Worm (Caenorhabditis elegans) whole organism, early embryonic: ENCODE results near the gene F20B6.6.
"Not testable (repeated sequence)": the region's sequence is repeated elsewhere in the genome, so short reads cannot be mapped to it uniquely, and the experiment has no call there.

Experiments used
- B0310.2 ChIP-seq: sonication (generic microtip); optimal IDR thresholded peaks from 2 replicates; lab custom pipeline; 2016; ENCODE audit warnings: mild to moderate bottlenecking, missing genetic modification characterization, missing compliant biosample characterization
- F13C5.2 ChIP-seq: sonication (generic microtip); optimal IDR thresholded peaks from 2 replicates; lab custom pipeline; 2017; ENCODE audit warnings: mild to moderate bottlenecking, missing genetic modification characterization, inconsistent platforms, missing compliant biosample characterization
- aly-1 ChIP-seq: sonication (generic microtip); optimal IDR thresholded peaks from 2 replicates; lab custom pipeline; 2016; ENCODE audit warnings: missing genetic modification characterization, missing compliant biosample characterization
- ama-1 ChIP-seq: fragments of 150-350 bp; optimal IDR thresholded peaks from 2 replicates; lab custom pipeline; 2014
- ceh-13 ChIP-seq: fragments of 200-800 bp; sonication (Bioruptor generic); optimal IDR thresholded peaks from 2 replicates; lab custom pipeline; 2018; ENCODE audit warnings: mild to moderate bottlenecking, missing genetic modification characterization, missing compliant biosample characterization
- ceh-36 ChIP-seq: sonication (generic microtip); optimal IDR thresholded peaks from 2 replicates; lab custom pipeline; 2016; ENCODE audit warnings: missing genetic modification characterization, inconsistent platforms, missing compliant biosample characterization
- ets-7 ChIP-seq: sonication (generic microtip); optimal IDR thresholded peaks from 2 replicates; lab custom pipeline; 2016; ENCODE audit warnings: missing genotype, missing genetic modification characterization, missing compliant biosample characterization
- flt-1 ChIP-seq: fragments of 200-800 bp; sonication (Bioruptor generic); IDR thresholded peaks from 2 replicates; pipeline ENCODE4 v1.3.6; 2022; ENCODE audit warnings: missing genetic modification characterization, missing compliant biosample characterization
- hmbx-1 ChIP-seq: sonication (generic microtip); optimal IDR thresholded peaks from 2 replicates; lab custom pipeline; 2016; ENCODE audit warnings: mild to moderate bottlenecking, missing genetic modification characterization, missing compliant biosample characterization
- hmg-4 ChIP-seq: fragments of 200-800 bp; sonication (Bioruptor generic); optimal IDR thresholded peaks from 2 replicates; lab custom pipeline; 2018; ENCODE audit warnings: mild to moderate bottlenecking, missing genetic modification characterization, missing compliant biosample characterization
- hnd-1 ChIP-seq: sonication (generic microtip); optimal IDR thresholded peaks from 2 replicates; lab custom pipeline; 2016; ENCODE audit warnings: missing genetic modification characterization, missing compliant biosample characterization
- pes-1 ChIP-seq: fragments of 200-800 bp; sonication (Bioruptor generic); IDR thresholded peaks from 2 replicates; pipeline ENCODE4 v1.3.6; 2022; ENCODE audit warnings: missing genetic modification reagents, missing genetic modification characterization, missing compliant biosample characterization
- scrt-1 ChIP-seq: fragments of 200-800 bp; sonication (Bioruptor generic); IDR thresholded peaks from 2 replicates; pipeline ENCODE4 v1.3.6; 2022; ENCODE audit warnings: missing genetic modification characterization, missing compliant biosample characterization
- sea-1 ChIP-seq: fragments of 200-800 bp; sonication (Bioruptor generic); conservative IDR thresholded peaks from 2 replicates; pipeline ENCODE4 v1.3.6; 2022; ENCODE audit warnings: missing genetic modification characterization, missing compliant biosample characterization
- tbx-11 ChIP-seq: fragments of 200-800 bp; sonication (Bioruptor generic); IDR thresholded peaks from 2 replicates; pipeline ENCODE4 v1.3.6; 2022; ENCODE audit warnings: missing genetic modification characterization, missing compliant biosample characterization
- tbx-37 ChIP-seq: fragments of 200-800 bp; sonication (Bioruptor generic); conservative IDR thresholded peaks from 2 replicates; pipeline ENCODE4 v1.3.6; 2022; ENCODE audit warnings: missing genetic modification reagents, missing genetic modification characterization, missing compliant biosample characterization
- tra-4 ChIP-seq: sonication (generic microtip); optimal IDR thresholded peaks from 2 replicates; lab custom pipeline; 2017; ENCODE audit warnings: missing genetic modification characterization, missing compliant biosample characterization

F20B6.6 gene

DNA sequence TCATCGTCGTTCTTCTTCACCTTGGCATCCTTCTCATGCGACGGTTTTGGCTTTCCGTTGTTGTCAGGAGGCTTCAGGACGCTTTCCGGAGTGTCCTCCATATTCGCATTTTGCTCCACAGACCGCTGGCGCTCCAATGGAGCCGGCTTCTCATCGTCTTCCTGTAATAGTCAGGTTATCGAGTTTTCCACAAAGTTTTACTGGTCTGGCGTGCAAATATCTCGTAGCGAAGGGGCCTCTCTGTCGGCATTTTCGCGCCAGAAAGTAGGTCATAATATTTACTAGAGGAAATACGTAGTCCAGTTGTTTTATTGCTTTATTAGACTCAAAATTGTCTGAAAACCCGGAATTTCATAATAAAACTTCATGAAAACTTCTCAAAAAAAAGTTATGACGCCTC, at the start of gene F20B6.6:
Gene F20B6.6 (minus strand): TSS at position 101 of the 400 bp plus-strand sequence.
- TF ChIP-seq F13C5.2 (tag; lab: Kevin White, UChicago); ceh-13 (GFP tag; lab: Kevin White, UChicago); flt-1 (GFP tag; lab: Robert Waterston, UW): not testable (repeated sequence)

DNA sequence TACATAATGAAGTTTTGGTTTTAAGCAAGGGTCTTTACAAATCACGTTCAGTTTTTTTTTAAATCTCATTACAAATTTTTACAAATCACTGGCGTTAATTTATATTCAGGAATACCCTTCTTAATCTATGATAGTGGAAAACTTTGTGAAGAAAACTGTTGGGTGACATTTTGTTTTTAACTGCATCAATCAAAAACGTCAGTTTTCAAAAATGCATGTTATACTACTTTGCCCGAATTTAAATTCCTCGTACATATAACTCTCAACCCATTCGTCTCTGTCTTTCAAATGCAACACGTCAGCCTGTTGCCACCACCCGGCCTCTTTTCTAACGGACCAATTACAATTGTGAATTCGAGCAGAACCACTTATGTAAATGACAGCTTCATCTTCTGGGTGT, 46.9 kb upstream of the F20B6.6 start, which contains the start of gene hlh-13:
Gene hlh-13 (plus strand): TSS at position 301 of the 400 bp plus-strand sequence.
- no peak for TF ChIP-seq ama-1
- TF ChIP-seq pes-1 (GFP tag; lab: Robert Waterston, UW) = no peak
- TF ChIP-seq hmg-4 (GFP tag; lab: Kevin White, UChicago) = no peak
- TF ChIP-seq sea-1 (GFP tag; lab: Robert Waterston, UW) = no peak
- no peak for TF ChIP-seq tbx-11 (GFP tag; lab: Robert Waterston, UW)
- no peak for TF ChIP-seq flt-1 (GFP tag; lab: Robert Waterston, UW)
- no peak for TF ChIP-seq hmbx-1
- no peak for TF ChIP-seq scrt-1 (GFP tag; lab: Robert Waterston, UW)
- TF ChIP-seq hnd-1 (tag; lab: Kevin White, UChicago) = no peak
- no peak for TF ChIP-seq ets-7 (tag; lab: Kevin White, UChicago)
- TF ChIP-seq aly-1 (tag; lab: Kevin White, UChicago) = no peak
- no peak for TF ChIP-seq ceh-36 (tag; lab: Kevin White, UChicago)
- no peak for TF ChIP-seq ceh-13 (GFP tag; lab: Kevin White, UChicago)
- no peak for TF ChIP-seq B0310.2
- TF ChIP-seq tra-4 = no peak
- TF ChIP-seq tbx-37 (GFP tag; lab: Robert Waterston, UW) = no peak
- TF ChIP-seq F13C5.2 (tag; lab: Kevin White, UChicago) = no peak

DNA sequence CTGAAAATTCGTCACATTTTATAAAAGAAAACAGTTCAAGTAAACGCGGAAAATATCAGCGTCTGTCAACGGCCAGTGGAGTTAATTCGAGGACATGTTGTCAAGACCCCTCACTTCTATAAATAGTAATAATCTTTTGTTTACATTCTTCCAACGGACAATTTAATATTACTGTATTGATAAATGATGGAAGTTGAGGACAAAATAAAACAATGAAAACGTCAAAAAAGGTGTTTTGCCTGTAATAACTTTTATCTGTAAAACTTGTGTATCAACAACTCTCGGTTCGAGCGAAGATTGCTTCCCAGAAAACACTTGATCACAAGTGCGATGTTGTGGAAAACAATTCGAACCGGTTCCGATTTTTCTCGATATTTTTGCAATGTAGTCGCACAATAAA, 46.4 kb upstream of the F20B6.6 start:
- no peak for TF ChIP-seq F13C5.2 (tag; lab: Kevin White, UChicago)
- no peak for TF ChIP-seq scrt-1 (GFP tag; lab: Robert Waterston, UW)
- TF ChIP-seq flt-1 (GFP tag; lab: Robert Waterston, UW) = no peak
- TF ChIP-seq tbx-37 (GFP tag; lab: Robert Waterston, UW) = no peak
- TF ChIP-seq pes-1 (GFP tag; lab: Robert Waterston, UW) = no peak
- no peak for TF ChIP-seq hmbx-1
- TF ChIP-seq hnd-1 (tag; lab: Kevin White, UChicago) = no peak
- no peak for TF ChIP-seq ama-1
- TF ChIP-seq B0310.2 = no peak
- TF ChIP-seq aly-1 (tag; lab: Kevin White, UChicago) = no peak
- TF ChIP-seq ets-7 (tag; lab: Kevin White, UChicago) = no peak
- no peak for TF ChIP-seq ceh-13 (GFP tag; lab: Kevin White, UChicago)

DNA sequence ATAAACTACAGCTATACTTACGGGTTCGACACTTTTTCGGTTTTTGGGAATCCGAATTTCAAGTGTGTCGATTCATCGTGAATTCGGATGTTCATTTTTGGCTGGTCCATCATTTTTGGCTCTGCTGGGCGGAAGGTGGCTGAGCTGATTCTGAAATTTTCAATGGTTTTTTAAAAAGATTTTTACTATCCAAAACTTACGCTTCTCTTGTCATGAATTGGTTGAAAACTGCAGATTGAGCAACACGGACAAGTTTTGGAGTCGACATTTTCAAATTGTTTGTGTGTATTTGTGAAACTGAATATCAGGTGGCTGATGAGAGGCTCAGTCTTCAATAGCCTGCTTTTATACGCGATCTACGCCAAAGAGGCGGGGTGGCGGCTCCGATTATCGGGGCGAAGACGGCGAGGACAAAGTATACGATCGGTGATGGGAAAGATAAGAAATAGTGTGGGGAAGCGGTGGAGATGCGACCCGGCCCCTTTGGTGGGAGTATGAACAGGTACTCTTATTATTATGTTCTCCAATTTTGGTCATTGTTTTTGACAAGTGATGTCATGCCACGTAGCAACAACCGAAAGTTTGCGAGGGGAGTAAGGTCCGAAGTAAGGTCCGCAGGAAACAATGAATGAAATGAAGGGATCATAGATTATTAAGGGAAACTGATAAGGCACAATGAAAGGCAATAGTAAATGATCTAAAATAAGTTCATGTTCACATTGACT, 45.0 kb upstream of the F20B6.6 start, which contains the start of gene F48D6.4:
Gene F48D6.4 (minus strand): TSS at position 346 of the 725 bp plus-strand sequence.
- no peak for TF ChIP-seq hnd-1 (tag; lab: Kevin White, UChicago)
- no peak for TF ChIP-seq aly-1 (tag; lab: Kevin White, UChicago)
- no peak for TF ChIP-seq flt-1 (GFP tag; lab: Robert Waterston, UW)
- TF ChIP-seq scrt-1 (GFP tag; lab: Robert Waterston, UW) = no peak
- TF ChIP-seq F13C5.2 (tag; lab: Kevin White, UChicago) = no peak

DNA sequence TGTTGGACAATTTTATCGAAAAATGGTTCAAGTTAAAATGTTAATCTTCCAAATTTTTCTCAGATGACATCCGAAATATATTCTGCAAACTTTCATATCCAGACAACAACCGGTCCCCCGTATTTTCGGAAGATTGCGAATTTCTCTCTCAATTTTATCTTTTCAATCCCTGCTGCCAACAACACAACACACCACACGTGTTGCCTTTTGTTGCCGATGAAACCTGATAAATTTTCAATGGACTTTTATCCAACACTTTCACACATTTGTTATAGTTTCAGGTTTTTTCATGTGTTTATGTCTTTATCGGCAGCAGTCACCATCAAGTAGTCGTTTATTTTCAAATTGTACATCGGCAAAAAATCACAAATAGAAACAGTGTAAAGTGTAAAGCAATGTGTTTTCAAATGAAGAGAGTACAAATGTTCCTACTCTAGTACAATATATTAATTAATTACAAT, 44.3 kb upstream of the F20B6.6 start:
- TF ChIP-seq hmbx-1 (no peak), flt-1 (GFP tag; lab: Robert Waterston, UW) (no peak), ceh-36 (tag; lab: Kevin White, UChicago) (no peak), aly-1 (tag; lab: Kevin White, UChicago) (no peak), hnd-1 (tag; lab: Kevin White, UChicago) (no peak), sea-1 (GFP tag; lab: Robert Waterston, UW) (no peak)

DNA sequence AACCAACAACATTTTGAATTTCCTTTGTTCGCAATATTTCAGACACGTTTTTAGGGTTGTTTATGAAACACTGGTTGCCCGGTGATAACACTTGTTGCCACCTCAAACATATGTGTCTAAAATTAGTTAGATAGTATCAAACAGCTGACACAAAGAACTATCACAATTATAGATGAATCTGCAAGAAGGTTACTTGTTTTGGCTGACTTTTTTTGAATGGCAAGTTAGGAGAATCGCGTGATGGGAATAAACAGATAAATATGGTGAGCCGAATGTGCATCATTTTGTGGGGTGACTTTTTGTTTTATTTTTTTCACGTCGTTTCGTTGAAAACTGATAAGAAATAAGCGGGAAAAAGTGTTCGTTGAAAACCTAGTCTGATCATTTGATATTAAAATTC, 43.1 kb upstream of the F20B6.6 start:
- TF ChIP-seq flt-1 (GFP tag; lab: Robert Waterston, UW) (no peak), tra-4 (no peak), hnd-1 (tag; lab: Kevin White, UChicago) (no peak), aly-1 (tag; lab: Kevin White, UChicago) (no peak), pes-1 (GFP tag; lab: Robert Waterston, UW) (no peak), ama-1 (no peak), hmg-4 (GFP tag; lab: Kevin White, UChicago) (no peak), ceh-13 (GFP tag; lab: Kevin White, UChicago) (no peak), hmbx-1 (no peak), tbx-37 (GFP tag; lab: Robert Waterston, UW) (no peak), tbx-11 (GFP tag; lab: Robert Waterston, UW) (no peak), B0310.2 (no peak), ets-7 (tag; lab: Kevin White, UChicago) (no peak), sea-1 (GFP tag; lab: Robert Waterston, UW) (no peak), F13C5.2 (tag; lab: Kevin White, UChicago) (no peak), ceh-36 (tag; lab: Kevin White, UChicago) (no peak), scrt-1 (GFP tag; lab: Robert Waterston, UW) (no peak)

DNA sequence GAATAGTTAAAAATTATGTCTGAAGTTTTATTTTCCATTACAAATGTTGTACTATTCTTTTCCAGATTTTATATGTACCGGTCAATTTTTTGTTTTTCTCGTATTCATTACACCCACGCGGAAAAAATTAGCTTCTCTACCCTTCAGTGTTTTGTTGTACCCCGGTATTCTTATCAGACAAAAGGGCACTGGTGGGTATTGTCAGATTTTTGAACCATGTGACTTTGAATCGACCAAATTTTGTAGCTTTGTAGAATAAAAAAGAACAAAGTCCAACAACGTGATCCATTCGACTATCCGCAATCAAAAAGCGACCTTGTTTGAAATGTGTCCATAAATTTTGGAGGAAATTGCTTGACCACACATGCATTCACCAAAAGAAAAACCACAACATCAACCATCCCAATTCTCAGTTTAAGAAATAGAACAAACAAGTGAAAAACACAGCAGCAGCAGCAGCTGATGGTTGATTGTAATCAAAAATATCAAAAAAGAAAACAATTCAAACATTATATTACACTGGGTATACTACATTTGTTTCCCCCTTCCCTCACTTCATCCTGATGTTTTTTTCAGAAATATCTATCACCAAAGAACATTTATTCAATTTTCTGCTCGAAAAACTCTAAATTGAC, 42.6 kb upstream of the F20B6.6 start:
- no peak for TF ChIP-seq tra-4
- TF ChIP-seq tbx-11 (GFP tag; lab: Robert Waterston, UW) = no peak
- no peak for TF ChIP-seq flt-1 (GFP tag; lab: Robert Waterston, UW)
- TF ChIP-seq tbx-37 (GFP tag; lab: Robert Waterston, UW) = no peak
- TF ChIP-seq ama-1 = no peak
- TF ChIP-seq ceh-13 (GFP tag; lab: Kevin White, UChicago) = no peak
- TF ChIP-seq F13C5.2 (tag; lab: Kevin White, UChicago) = no peak
- TF ChIP-seq hmg-4 (GFP tag; lab: Kevin White, UChicago) = no peak
- no peak for TF ChIP-seq ets-7 (tag; lab: Kevin White, UChicago)
- no peak for TF ChIP-seq scrt-1 (GFP tag; lab: Robert Waterston, UW)
- no peak for TF ChIP-seq pes-1 (GFP tag; lab: Robert Waterston, UW)
- TF ChIP-seq hnd-1 (tag; lab: Kevin White, UChicago) = no peak
- no peak for TF ChIP-seq sea-1 (GFP tag; lab: Robert Waterston, UW)
